Fruit fly (Drosophila melanogaster) whole organism, embryonic: ENCODE results near the gene CG4465.

Source experiments
- Atf6 ChIP-seq: fragments of 200-800 bp; sonication (Bioruptor generic); IDR thresholded peaks from 2 replicates; pipeline ENCODE4 v1.3.6; 2022; ENCODE audit warnings: missing biosample characterization, missing genetic modification characterization
- CG10147 ChIP-seq: fragments of 200-800 bp; sonication (Bioruptor generic); optimal IDR thresholded peaks from 2 replicates; lab custom pipeline; 2019; ENCODE audit warnings: missing biosample characterization, mild to moderate bottlenecking, missing genetic modification characterization, moderate library complexity
- CG10209 ChIP-seq: fragments of 200-800 bp; sonication (Bioruptor generic); optimal IDR thresholded peaks from 3 replicates; lab custom pipeline; 2017; ENCODE audit warnings: missing biosample characterization, mild to moderate bottlenecking, missing genetic modification characterization, missing genetic modification reagents
- CG10274 ChIP-seq: fragments of 200-800 bp; sonication (Bioruptor generic); optimal IDR thresholded peaks from 3 replicates; lab custom pipeline; 2017; ENCODE audit warnings: missing biosample characterization, mild to moderate bottlenecking, missing genetic modification characterization
- CG10959 ChIP-seq: fragments of 200-800 bp; sonication (Bioruptor generic); IDR thresholded peaks from 2 replicates; pipeline ENCODE4 v1.3.6; 2022; ENCODE audit warnings: missing biosample characterization, missing genetic modification characterization
- CG11093 ChIP-seq: fragments of 200-800 bp; sonication (Bioruptor generic); IDR thresholded peaks from 3 replicates; pipeline ENCODE4 v1.3.6; 2022; ENCODE audit warnings: missing biosample characterization, missing genetic modification characterization
- CG11456 ChIP-seq: fragments of 200-800 bp; sonication (Bioruptor generic); IDR thresholded peaks from 3 replicates; pipeline ENCODE4 v1.3.6; 2022; ENCODE audit warnings: missing biosample characterization, missing genetic modification characterization
- CG15479 ChIP-seq: fragments of 200-800 bp; sonication (Bioruptor generic); optimal IDR thresholded peaks from 3 replicates; lab custom pipeline; 2019; ENCODE audit warnings: missing biosample characterization, mild to moderate bottlenecking, missing genetic modification characterization, moderate library complexity
- CG1602 ChIP-seq: fragments of 200-800 bp; sonication (Bioruptor generic); optimal IDR thresholded peaks from 3 replicates; lab custom pipeline; 2016; ENCODE audit warnings: missing biosample characterization, missing genetic modification characterization
- CG1647 ChIP-seq: fragments of 200-800 bp; sonication (Bioruptor generic); optimal IDR thresholded peaks from 3 replicates; lab custom pipeline; 2016; ENCODE audit warnings: missing biosample characterization, missing genetic modification characterization
- CG18262 ChIP-seq: fragments of 200-800 bp; optimal IDR thresholded peaks from 3 replicates; lab custom pipeline; 2019; ENCODE audit warnings: missing biosample characterization, mild to moderate bottlenecking, missing genetic modification characterization, moderate library complexity
- CG2199 ChIP-seq: fragments of 200-800 bp; sonication (Bioruptor generic); IDR thresholded peaks from 3 replicates; pipeline ENCODE4 v1.3.6; 2022; ENCODE audit warnings: missing biosample characterization, missing genetic modification characterization
- CG2202 ChIP-seq: fragments of 200-800 bp; sonication (Bioruptor generic); optimal IDR thresholded peaks from 2 replicates; lab custom pipeline; 2018; ENCODE audit warnings: missing biosample characterization, mild to moderate bottlenecking, missing genetic modification characterization
- CG6683 ChIP-seq: fragments of 200-800 bp; sonication (Bioruptor generic); optimal IDR thresholded peaks from 2 replicates; lab custom pipeline; 2017; ENCODE audit warnings: missing biosample characterization, mild to moderate bottlenecking, missing genetic modification characterization, missing genetic modification reagents
- CG7928 ChIP-seq: fragments of 200-800 bp; sonication (Bioruptor generic); optimal IDR thresholded peaks from 2 replicates; lab custom pipeline; 2017; ENCODE audit warnings: missing biosample characterization, mild to moderate bottlenecking, missing genetic modification characterization
- CG8290 ChIP-seq, 3 experiments: fragments of 200-800 bp; sonication (Bioruptor generic); optimal IDR thresholded peaks; 2 replicates each; lab custom pipeline; 2016 to 2019; ENCODE audit warnings: missing biosample characterization in 3 of 3, missing genetic modification characterization in 3 of 3, mild to moderate bottlenecking in 2 of 3, moderate library complexity in 1 of 3
- CG8765 ChIP-seq: fragments of 200-800 bp; sonication (Bioruptor generic); IDR thresholded peaks from 2 replicates; pipeline ENCODE4 v1.3.6; 2022; ENCODE audit warnings: missing biosample characterization, missing genetic modification characterization
- CoRest ChIP-seq: fragments of 200-800 bp; sonication (Bioruptor generic); optimal IDR thresholded peaks from 3 replicates; lab custom pipeline; 2018; ENCODE audit warnings: missing biosample characterization, mild to moderate bottlenecking, missing genetic modification characterization, moderate library complexity
- D ChIP-seq, 2 experiments: fragments of 200-800 bp in 1 of 2; fragments of >200 bp in 1 of 2; sonication (Bioruptor generic) in 1 of 2; optimal IDR thresholded peaks; 2 replicates in 1 of 2; 3 replicates in 1 of 2; lab custom pipeline; 2017; ENCODE audit warnings: mild to moderate bottlenecking in 1 of 2, missing biosample characterization in 1 of 2, missing genetic modification characterization in 1 of 2, missing genetic modification reagents in 1 of 2
- Dek ChIP-seq: fragments of 200-800 bp; sonication (Bioruptor generic); optimal IDR thresholded peaks from 3 replicates; lab custom pipeline; 2019; ENCODE audit warnings: missing biosample characterization, mild to moderate bottlenecking, missing genetic modification characterization, moderate library complexity
- Gug ChIP-seq: fragments of 200-800 bp; sonication (Bioruptor generic); IDR thresholded peaks from 4 replicates; pipeline ENCODE4 v1.3.6; 2022; ENCODE audit warnings: missing biosample characterization, missing genetic modification characterization
- HLH54F ChIP-seq: fragments of 200-800 bp; sonication (Bioruptor generic); optimal IDR thresholded peaks from 3 replicates; lab custom pipeline; 2016; ENCODE audit warnings: missing biosample characterization, missing genetic modification characterization
- Meics ChIP-seq: fragments of 200-800 bp; sonication (Bioruptor generic); optimal IDR thresholded peaks from 2 replicates; lab custom pipeline; 2017; ENCODE audit warnings: missing biosample characterization, mild to moderate bottlenecking, missing genetic modification characterization
- Opbp ChIP-seq: fragments of 200-800 bp; sonication (Bioruptor generic); IDR thresholded peaks from 3 replicates; pipeline ENCODE4 v1.3.6; 2022; ENCODE audit warnings: missing biosample characterization, missing genetic modification characterization; ENCODE audit not compliant: partially characterized antibody
- Sry-δ ChIP-seq: fragments of 200-800 bp; sonication (Bioruptor generic); optimal IDR thresholded peaks from 2 replicates; lab custom pipeline; 2016; ENCODE audit warnings: missing biosample characterization, missing genetic modification characterization
- Taf1 ChIP-seq: fragments of 200-800 bp; sonication (Bioruptor generic); IDR thresholded peaks from 2 replicates; pipeline ENCODE4 v1.3.6; 2022; ENCODE audit warnings: missing biosample characterization, missing genetic modification characterization
- chm ChIP-seq: fragments of 200-800 bp; sonication (Bioruptor generic); IDR thresholded peaks from 2 replicates; pipeline ENCODE4 v1.3.6; 2022; ENCODE audit warnings: missing biosample characterization, missing genetic modification characterization
- da ChIP-seq: fragments of 200-800 bp; sonication (Bioruptor generic); optimal IDR thresholded peaks from 2 replicates; lab custom pipeline; 2016; ENCODE audit warnings: missing biosample characterization, missing genetic modification characterization
- fd102C ChIP-seq: fragments of 200-800 bp; sonication (Bioruptor generic); optimal IDR thresholded peaks from 2 replicates; lab custom pipeline; 2018; ENCODE audit warnings: missing biosample characterization, mild to moderate bottlenecking, missing genetic modification characterization, moderate library complexity
- gcm ChIP-seq: fragments of 200-800 bp; sonication (Bioruptor generic); optimal IDR thresholded peaks from 2 replicates; lab custom pipeline; 2019; ENCODE audit warnings: missing biosample characterization, mild to moderate bottlenecking, missing genetic modification characterization, moderate library complexity
- grau ChIP-seq: fragments of 200-800 bp; optimal IDR thresholded peaks from 3 replicates; lab custom pipeline; 2019; ENCODE audit warnings: missing biosample characterization, mild to moderate bottlenecking, missing genetic modification characterization, moderate library complexity
- insv ChIP-seq, 2 experiments: fragments of 200-800 bp; sonication (Bioruptor generic); optimal IDR thresholded peaks; 3 replicates each; lab custom pipeline; 2016 to 2018; ENCODE audit warnings: missing biosample characterization in 2 of 2, missing genetic modification characterization in 2 of 2
- ken ChIP-seq: fragments of 200-800 bp; sonication (Bioruptor generic); IDR thresholded peaks from 3 replicates; pipeline ENCODE4 v1.3.6; 2022; ENCODE audit warnings: missing biosample characterization, missing genetic modification characterization
- odd ChIP-seq: fragments of 200-800 bp; sonication (Bioruptor generic); optimal IDR thresholded peaks from 2 replicates; lab custom pipeline; 2017; ENCODE audit warnings: missing biosample characterization, mild to moderate bottlenecking, missing genetic modification characterization
- pho ChIP-seq: fragments of 200-800 bp; sonication (Bioruptor generic); optimal IDR thresholded peaks from 2 replicates; lab custom pipeline; 2016; ENCODE audit warnings: missing biosample characterization, missing genetic modification characterization
- pros ChIP-seq: fragments of 200-800 bp; sonication (Bioruptor generic); optimal IDR thresholded peaks from 3 replicates; lab custom pipeline; 2019; ENCODE audit warnings: missing biosample characterization, mild to moderate bottlenecking, missing genetic modification characterization, moderate library complexity
- pum ChIP-seq: fragments of 200-800 bp; sonication (Bioruptor generic); optimal IDR thresholded peaks from 2 replicates; lab custom pipeline; 2016; ENCODE audit warnings: missing biosample characterization, missing genetic modification characterization
- pzg ChIP-seq: fragments of 200-800 bp; sonication (Bioruptor generic); optimal IDR thresholded peaks from 3 replicates; lab custom pipeline; 2018; ENCODE audit warnings: missing biosample characterization, mild to moderate bottlenecking, missing genetic modification characterization, moderate library complexity
- sc ChIP-seq, 3 experiments: fragments of >200 bp in 2 of 3; fragments of 200-800 bp in 1 of 3; sonication (Bioruptor generic) in 1 of 3; optimal IDR thresholded peaks; 2 replicates in 2 of 3; 3 replicates in 1 of 3; lab custom pipeline; 2017; ENCODE audit warnings: mild to moderate bottlenecking in 1 of 3, missing biosample characterization in 1 of 3, missing genetic modification characterization in 1 of 3, missing genetic modification reagents in 1 of 3
- stwl ChIP-seq: fragments of 200-800 bp; sonication (Bioruptor generic); optimal IDR thresholded peaks from 3 replicates; lab custom pipeline; 2018; ENCODE audit warnings: missing biosample characterization, mild to moderate bottlenecking, missing genetic modification characterization, moderate library complexity
- tap ChIP-seq: fragments of 200-800 bp; optimal IDR thresholded peaks from 3 replicates; lab custom pipeline; 2019; ENCODE audit warnings: missing biosample characterization, mild to moderate bottlenecking, missing genetic modification characterization, moderate library complexity
- ttk ChIP-seq: fragments of 200-800 bp; sonication (Bioruptor generic); IDR thresholded peaks from 2 replicates; pipeline ENCODE4 v2.1.2; 2022; ENCODE audit warnings: missing biosample characterization, missing genetic modification characterization
- zen ChIP-seq: fragments of 200-800 bp; sonication (Bioruptor generic); optimal IDR thresholded peaks from 3 replicates; lab custom pipeline; 2018; ENCODE audit warnings: missing biosample characterization, mild to moderate bottlenecking, missing genetic modification characterization, moderate library complexity

The CG4465 gene

dm6 chr3R:19938941-19939587 lies 21.4 kb upstream of the CG4465 start:
- no peak for TF ChIP-seq CG11093
- TF ChIP-seq CG7928, result peak; percentile 29
- TF ChIP-seq CG8765, result no peak
- no peak for TF ChIP-seq sc (optimal IDR thresholded peaks at IDR 0.05; lab: Kevin White, UChicago)
- no peak for TF ChIP-seq sc (GFP tag; optimal IDR thresholded peaks at IDR 0.05; lab: Kevin White, UChicago)
- no peak for TF ChIP-seq ken (GFP tag; lab: Robert Waterston, UW)
- no peak for TF ChIP-seq Atf6 (GFP tag; lab: Robert Waterston, UW)
- peak; percentile 29 for TF ChIP-seq stwl (tag; lab: Kevin White, UChicago)
- TF ChIP-seq insv (GFP tag; optimal IDR thresholded peaks at IDR 0.05; lab: Kevin White, UChicago), result peak; percentile 79 to 98
- TF ChIP-seq zen (tag; lab: Kevin White, UChicago), result peak; percentile 12
- TF ChIP-seq CG11456 (GFP tag; lab: Robert Waterston, UW), result no peak
- TF ChIP-seq CG1647 (GFP tag; lab: Kevin White, UChicago), result no peak

dm6 chr3R:19935777-19936125 lies 18.1 kb upstream of the CG4465 start:
- peak; percentile 92 for TF ChIP-seq gcm (GFP tag; lab: Kevin White, UChicago)
- peak; percentile 52 for TF ChIP-seq D (optimal IDR thresholded peaks at IDR 0.05; lab: Kevin White, UChicago)
- TF ChIP-seq D (GFP tag; optimal IDR thresholded peaks at IDR 0.05; lab: Kevin White, UChicago), result no peak
- TF ChIP-seq pho, result no peak
- TF ChIP-seq CG15479 (GFP tag; lab: Kevin White, UChicago), result peak; percentile 12
- TF ChIP-seq CG2199 (GFP tag; lab: Robert Waterston, UW), result peak; percentile 83; the same call in 2 of the 3 replicates
- no peak for TF ChIP-seq pzg (GFP tag; lab: Kevin White, UChicago)
- no peak for TF ChIP-seq Taf1 (GFP tag; lab: Robert Waterston, UW)
- no peak for TF ChIP-seq Dek (tag; lab: Kevin White, UChicago)
- TF ChIP-seq pros, result peak; percentile 45

dm6 chr3R:19934840-19935776 lies 17.5 kb upstream of the CG4465 start, which contains the start of gene mira:
Gene mira, minus strand, starts transcription at chr3R:19935120.
- no peak for TF ChIP-seq tap (tag; lab: Kevin White, UChicago)
- TF ChIP-seq CG18262 (tag; lab: Kevin White, UChicago), result peak; percentile 56
- no peak for TF ChIP-seq fd102C (GFP tag; lab: Kevin White, UChicago)
- no peak for TF ChIP-seq CG8290 (GFP tag; optimal IDR thresholded peaks at IDR 0.05; lab: Kevin White, UChicago)
- TF ChIP-seq CG8290 (tag; optimal IDR thresholded peaks at IDR 0.05; lab: Kevin White, UChicago), result no peak
- TF ChIP-seq ttk (GFP tag; lab: Robert Waterston, UW), result no peak
- no peak for TF ChIP-seq chm (GFP tag; lab: Robert Waterston, UW)
- no peak for TF ChIP-seq CG10147 (GFP tag; lab: Kevin White, UChicago)
- peak; percentile 14 for TF ChIP-seq grau (tag; lab: Kevin White, UChicago)
- TF ChIP-seq HLH54F, result no peak
- TF ChIP-seq odd (GFP tag; lab: Kevin White, UChicago), result no peak
- no peak for TF ChIP-seq CG10274 (GFP tag; lab: Kevin White, UChicago)
- peak; percentile 6 for TF ChIP-seq CG10209 (GFP tag; lab: Kevin White, UChicago)
- TF ChIP-seq CoRest (tag; lab: Kevin White, UChicago), result peak; percentile 25
- TF ChIP-seq pum, result no peak
- no peak for TF ChIP-seq Meics (GFP tag; lab: Kevin White, UChicago)
- TF ChIP-seq da (GFP tag; lab: Kevin White, UChicago), result peak; percentile 19
- TF ChIP-seq CG1602 (GFP tag; lab: Kevin White, UChicago), result no peak
- TF ChIP-seq Gug (GFP tag; lab: Robert Waterston, UW), result no peak
- TF ChIP-seq CG10959 (GFP tag; lab: Robert Waterston, UW), result no peak
- peak; percentile 12; the same call in 1 of the 3 replicates for TF ChIP-seq Opbp
- TF ChIP-seq Sry-δ, result no peak
- TF ChIP-seq CG2202 (tag; lab: Kevin White, UChicago), result no peak
- no peak for TF ChIP-seq Dek (tag; lab: Kevin White, UChicago)
- no peak for TF ChIP-seq CG6683 (GFP tag; lab: Kevin White, UChicago)
- peak; percentile 93 for TF ChIP-seq pros
